Fruit fly (Drosophila melanogaster): ENCODE data around the gene CG4887.

The CG4887 gene

DNA sequence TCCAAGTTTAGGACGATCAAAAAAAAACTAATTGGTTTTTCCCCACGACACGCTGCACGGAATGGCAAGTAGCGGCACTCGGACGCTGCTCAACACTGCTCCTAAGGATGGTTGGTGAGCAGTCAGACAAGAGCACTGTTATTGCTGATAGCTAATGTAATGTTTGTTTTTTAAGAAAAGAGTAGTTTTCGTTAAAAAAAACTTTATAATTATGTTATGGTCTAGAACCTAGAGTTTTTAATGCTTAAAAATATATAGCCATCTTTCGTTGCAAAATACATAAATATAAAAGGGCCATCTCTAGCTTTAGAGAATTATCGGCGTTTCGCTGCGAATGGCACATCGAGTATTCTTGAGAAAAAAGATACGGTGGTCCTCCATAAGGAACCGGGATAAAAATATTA, at the start of gene CG4887, which contains the start of gene Charon:
CG4887 (plus strand) TSS at position 306 of the 404 bp plus-strand sequence.
Charon (minus strand) TSS at position 102 of the 404 bp plus-strand sequence.
- TF ChIP-seq psq (optimal IDR thresholded peaks at IDR 0.05): no peak
- no peak for TF ChIP-seq Myc (optimal IDR thresholded peaks at IDR 0.05)
- TF ChIP-seq insv (optimal IDR thresholded peaks at IDR 0.05): no peak
- TF ChIP-seq Sin3A (optimal IDR thresholded peaks at IDR 0.05): no peak
- no peak for TF ChIP-seq h (optimal IDR thresholded peaks at IDR 0.05)
- TF ChIP-seq ttk (optimal IDR thresholded peaks at IDR 0.05): no peak

DNA sequence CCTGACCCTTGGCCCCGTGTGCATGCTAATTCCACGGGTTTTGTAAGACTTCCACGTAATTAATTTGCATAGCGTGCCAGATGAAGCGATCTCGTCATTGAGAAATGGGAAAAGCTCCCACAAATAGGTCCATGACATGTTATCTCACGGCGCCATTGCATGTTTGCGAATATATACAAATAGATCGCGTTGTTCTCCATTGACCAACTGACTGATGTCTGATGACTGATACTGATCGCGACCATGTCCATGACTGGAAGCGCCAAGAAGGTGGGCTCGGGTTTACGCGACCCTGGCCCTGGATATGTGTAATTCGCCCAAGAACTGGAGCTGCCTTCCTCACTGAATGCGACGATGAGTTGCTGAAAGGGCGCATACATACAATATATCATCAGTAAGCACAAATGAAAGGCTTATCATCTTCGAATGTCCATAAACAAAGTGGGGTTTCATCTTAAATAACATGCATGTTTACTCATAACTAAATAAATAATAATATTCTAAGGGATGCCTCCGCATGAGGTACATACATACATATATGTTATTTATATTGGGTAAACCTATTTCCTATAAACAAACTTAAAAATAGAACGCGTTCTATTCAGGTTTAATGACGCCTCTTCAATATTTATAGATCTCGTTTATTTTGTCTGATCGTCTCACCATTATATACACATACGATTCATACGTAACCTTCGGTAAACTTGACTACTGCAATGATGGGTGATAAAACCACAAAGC, 49.6 kb upstream of the CG4887 start:
- TF ChIP-seq Myc (optimal IDR thresholded peaks at IDR 0.05) (no peak), Sin3A (optimal IDR thresholded peaks at IDR 0.05) (no peak), ttk (optimal IDR thresholded peaks at IDR 0.05) (no peak), psq (optimal IDR thresholded peaks at IDR 0.05) (no peak), insv (optimal IDR thresholded peaks at IDR 0.05) (no peak), h (optimal IDR thresholded peaks at IDR 0.05) (no peak)

DNA sequence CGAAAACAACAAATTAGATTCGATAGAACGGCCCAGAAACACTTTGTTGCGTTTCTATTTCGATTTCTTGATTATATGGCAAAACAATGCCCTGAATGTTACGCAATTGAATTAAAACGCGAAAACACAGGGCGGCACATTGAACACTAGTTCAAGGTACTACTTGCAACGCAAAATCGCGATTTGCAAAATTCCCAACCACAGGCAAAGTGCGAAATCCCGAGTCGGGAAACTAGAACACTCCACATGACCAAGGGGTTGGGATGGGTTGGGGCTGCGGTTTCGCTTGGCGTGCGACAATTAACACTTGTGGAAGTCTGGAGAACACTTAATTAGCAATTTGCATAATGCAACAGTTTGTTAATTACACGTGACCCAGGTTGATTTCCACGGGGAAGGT, 48.5 kb upstream of the CG4887 start:
- TF ChIP-seq Sin3A (optimal IDR thresholded peaks at IDR 0.05) (no peak), insv (optimal IDR thresholded peaks at IDR 0.05) (no peak), psq (optimal IDR thresholded peaks at IDR 0.05) (no peak), Myc (optimal IDR thresholded peaks at IDR 0.05) (no peak), h (optimal IDR thresholded peaks at IDR 0.05) (no peak), ttk (optimal IDR thresholded peaks at IDR 0.05) (no peak)

DNA sequence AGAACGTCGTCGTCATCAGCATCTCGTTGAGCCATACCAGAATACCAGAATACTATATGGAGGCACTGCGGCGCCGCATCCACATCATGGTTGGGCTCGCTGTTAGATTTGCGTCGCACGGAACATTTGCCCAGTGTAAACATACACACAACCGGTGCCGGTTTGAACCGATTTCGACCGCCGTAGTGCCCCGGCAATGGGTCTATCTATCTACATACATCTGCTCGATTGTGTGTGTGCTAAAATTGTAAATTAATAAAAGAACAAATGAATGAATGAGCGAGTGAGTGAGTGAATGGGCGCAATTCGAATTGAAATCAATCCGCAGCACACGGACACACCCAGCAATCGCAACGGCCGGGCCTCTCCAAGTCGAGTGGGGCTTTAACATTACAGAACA, 47.4 kb upstream of the CG4887 start:
- TF ChIP-seq ttk (optimal IDR thresholded peaks at IDR 0.05) (no peak), Myc (optimal IDR thresholded peaks at IDR 0.05) (no peak), Sin3A (optimal IDR thresholded peaks at IDR 0.05) (no peak), psq (optimal IDR thresholded peaks at IDR 0.05) (no peak)

DNA sequence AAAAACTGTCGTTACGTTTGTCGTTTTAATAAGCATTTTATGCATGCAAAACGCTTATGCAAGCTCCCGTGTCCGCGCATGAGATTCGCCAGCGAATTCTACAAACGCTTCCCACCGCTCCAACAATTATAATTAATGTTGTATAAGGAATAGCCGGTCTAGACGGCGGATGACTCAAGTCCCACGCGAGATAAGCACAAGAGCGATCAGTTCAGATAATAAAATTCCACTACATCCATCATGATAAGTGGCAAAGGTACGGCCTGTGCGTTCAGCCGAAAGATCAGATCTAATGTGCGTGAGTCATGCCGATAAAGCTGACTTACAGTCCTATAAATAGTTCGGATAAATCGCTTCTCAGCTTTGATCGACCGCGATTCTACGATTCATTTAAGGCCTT, 46.3 kb upstream of the CG4887 start:
- TF ChIP-seq Sin3A (optimal IDR thresholded peaks at IDR 0.05) (no peak), ttk (optimal IDR thresholded peaks at IDR 0.05) (no peak), Myc (optimal IDR thresholded peaks at IDR 0.05) (no peak), psq (optimal IDR thresholded peaks at IDR 0.05) (no peak), h (optimal IDR thresholded peaks at IDR 0.05) (no peak), insv (optimal IDR thresholded peaks at IDR 0.05) (no peak)

DNA sequence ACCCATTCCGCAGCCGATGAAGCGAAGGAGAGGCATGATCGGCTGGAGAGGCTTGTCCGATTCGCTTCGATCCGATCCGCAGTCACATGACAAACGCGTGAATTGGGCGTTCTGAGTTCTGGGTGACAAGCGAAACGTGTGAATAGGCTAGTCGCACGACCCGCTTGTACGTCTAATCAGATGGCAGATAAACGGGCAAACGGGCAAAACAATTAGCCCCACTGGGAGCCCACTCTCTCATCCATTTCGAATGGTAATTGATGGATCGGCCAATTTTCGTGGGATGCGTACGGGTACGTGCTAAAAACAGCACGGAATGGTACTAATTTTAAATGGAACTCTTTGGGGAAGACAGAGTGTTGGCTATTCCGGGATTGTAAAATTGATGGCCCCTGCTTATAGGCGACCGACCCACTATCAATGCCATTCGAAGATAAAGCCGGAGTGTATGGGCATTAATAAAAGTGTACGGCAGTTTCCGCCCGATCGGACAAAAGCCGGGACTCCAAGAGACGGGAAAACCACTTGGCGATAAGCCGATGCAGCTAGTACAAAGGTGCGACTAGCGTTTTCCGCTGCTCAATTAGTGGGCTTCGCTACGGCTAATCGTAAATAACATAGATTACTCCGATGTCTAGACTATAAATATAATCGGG, 45.2 kb upstream of the CG4887 start:
- TF ChIP-seq Myc (optimal IDR thresholded peaks at IDR 0.05) (no peak), Sin3A (optimal IDR thresholded peaks at IDR 0.05) (no peak), h (optimal IDR thresholded peaks at IDR 0.05) (no peak), ttk (optimal IDR thresholded peaks at IDR 0.05) (no peak)

DNA sequence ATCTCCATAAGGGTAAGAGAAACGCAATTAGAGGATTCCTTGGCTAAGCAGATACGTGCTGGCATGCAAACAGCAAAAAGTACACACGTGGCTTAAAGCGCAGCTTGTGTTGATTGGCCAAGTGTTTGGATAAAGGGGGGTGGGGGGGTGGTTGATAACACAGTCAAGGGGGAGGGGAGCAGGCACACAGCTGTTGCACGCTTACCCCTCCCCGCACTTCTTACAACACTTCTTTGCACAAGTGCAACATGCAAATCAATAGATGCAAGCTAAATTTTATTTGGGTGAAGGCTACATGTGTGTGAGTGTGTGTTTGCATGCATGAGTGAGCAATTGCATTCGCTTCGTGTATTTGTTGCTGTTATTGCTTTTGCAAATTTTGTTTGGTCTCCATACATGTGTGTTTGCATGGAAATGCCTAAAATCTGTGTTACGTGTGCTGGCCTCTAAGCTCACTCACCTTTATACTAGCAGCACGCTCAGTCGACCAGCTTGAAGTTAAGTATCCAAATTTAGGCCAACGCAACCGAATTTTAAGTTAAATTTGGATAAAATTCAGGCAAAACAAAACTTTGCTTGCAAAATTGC, 44.4 kb upstream of the CG4887 start:
- TF ChIP-seq h (optimal IDR thresholded peaks at IDR 0.05): no peak
- TF ChIP-seq Myc (optimal IDR thresholded peaks at IDR 0.05): no peak
- no peak for TF ChIP-seq Sin3A (optimal IDR thresholded peaks at IDR 0.05)
- TF ChIP-seq psq (optimal IDR thresholded peaks at IDR 0.05): no peak
- no peak for TF ChIP-seq ttk (optimal IDR thresholded peaks at IDR 0.05)
- no peak for TF ChIP-seq insv (optimal IDR thresholded peaks at IDR 0.05)

DNA sequence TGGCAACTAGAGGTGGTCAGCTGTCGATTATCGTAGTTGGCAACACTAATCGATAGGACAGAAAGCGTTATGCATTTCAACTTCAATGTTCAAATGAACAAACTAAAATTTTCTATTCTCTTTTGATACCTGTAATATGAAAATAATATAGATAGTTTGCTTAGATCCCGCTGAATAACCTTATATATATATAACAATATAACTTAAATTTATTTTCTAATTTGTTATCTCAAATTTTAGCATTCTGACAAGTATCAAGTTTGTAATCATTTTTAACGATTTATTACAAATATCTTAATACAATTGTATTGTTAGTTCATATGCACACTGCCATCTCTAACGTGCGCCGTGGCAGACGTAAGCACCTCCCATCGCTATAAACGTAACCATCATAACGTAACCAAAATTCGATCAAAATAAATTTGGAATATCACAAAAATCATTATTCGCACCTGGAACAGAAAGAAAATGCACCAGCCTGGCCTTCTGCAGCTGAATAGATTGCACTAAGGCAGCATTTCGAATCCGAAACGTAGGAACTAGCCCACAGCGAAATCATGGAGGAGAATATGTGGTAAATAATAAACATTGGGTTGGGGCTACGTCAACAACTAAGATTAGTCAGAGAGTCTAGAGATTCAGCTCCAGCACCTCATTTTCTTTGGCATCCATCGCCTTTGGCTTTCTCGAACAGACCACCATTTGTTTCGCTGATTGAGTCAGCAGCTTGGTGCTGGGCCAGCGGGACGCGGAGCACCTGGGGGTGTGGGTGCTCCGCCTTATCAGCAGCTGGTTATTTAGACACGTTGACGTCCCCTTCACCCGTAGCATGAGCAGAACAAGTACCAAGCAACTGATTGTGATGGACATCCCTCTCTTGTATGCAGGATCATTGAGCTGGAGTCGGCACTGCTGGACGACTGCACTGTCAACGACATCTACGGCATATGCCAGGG, 43.6 kb upstream of the CG4887 start, which contains the start of the genes Pino and TBC1D23:
Pino (minus strand) TSS at position 22 of the 956 bp plus-strand sequence.
TBC1D23 (plus strand) TSS at position 385 of the 956 bp plus-strand sequence.
- TF ChIP-seq ttk (optimal IDR thresholded peaks at IDR 0.05) (no peak), psq (optimal IDR thresholded peaks at IDR 0.05) (no peak), Sin3A (optimal IDR thresholded peaks at IDR 0.05) (no peak), Myc (optimal IDR thresholded peaks at IDR 0.05) (no peak), insv (optimal IDR thresholded peaks at IDR 0.05) (no peak), h (optimal IDR thresholded peaks at IDR 0.05) (no peak)

DNA sequence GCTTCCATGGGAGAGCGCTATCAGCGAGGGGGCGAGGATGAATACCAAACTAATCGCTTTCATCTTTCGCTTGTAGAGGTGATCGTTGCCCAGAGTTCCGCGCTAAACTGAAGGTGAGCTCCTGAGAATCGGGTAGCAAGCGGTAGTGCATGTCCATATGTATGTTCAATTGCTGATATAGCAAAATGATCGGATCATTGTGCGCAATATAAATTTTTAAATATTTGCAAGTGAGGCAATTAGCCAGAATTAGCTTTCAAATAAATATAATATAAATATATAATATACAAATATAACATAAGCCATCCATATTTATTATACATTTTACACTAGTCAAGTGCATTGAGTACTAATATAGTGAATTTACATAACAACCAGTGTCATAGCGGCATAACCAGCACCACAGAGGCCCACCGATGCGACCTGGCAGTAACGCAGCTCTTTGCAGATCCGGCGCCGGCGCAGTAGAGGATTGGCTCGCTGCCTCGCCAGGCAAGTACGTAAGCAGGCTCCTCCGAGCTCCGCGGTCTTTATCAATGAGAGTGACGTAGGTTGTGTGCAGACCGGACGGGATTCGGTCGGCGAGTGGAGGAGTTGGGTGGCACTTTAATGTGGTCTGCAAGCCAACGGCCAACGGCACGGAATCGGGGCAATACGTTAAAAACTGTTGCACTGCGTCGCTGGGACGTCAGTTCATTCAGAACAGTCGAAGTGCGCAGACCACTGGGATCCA, 38.6 kb upstream of the CG4887 start, which contains the start of the genes Iris and CG4577:
Iris (minus strand) TSS at position 88 of the 733 bp plus-strand sequence.
CG4577 (plus strand) TSS at position 683 of the 733 bp plus-strand sequence.
- no peak for TF ChIP-seq insv (optimal IDR thresholded peaks at IDR 0.05)
- TF ChIP-seq h (optimal IDR thresholded peaks at IDR 0.05): no peak
- TF ChIP-seq Myc (optimal IDR thresholded peaks at IDR 0.05): no peak
- no peak for TF ChIP-seq ttk (optimal IDR thresholded peaks at IDR 0.05)
- TF ChIP-seq Sin3A (optimal IDR thresholded peaks at IDR 0.05): no peak
- TF ChIP-seq psq (optimal IDR thresholded peaks at IDR 0.05): no peak

DNA sequence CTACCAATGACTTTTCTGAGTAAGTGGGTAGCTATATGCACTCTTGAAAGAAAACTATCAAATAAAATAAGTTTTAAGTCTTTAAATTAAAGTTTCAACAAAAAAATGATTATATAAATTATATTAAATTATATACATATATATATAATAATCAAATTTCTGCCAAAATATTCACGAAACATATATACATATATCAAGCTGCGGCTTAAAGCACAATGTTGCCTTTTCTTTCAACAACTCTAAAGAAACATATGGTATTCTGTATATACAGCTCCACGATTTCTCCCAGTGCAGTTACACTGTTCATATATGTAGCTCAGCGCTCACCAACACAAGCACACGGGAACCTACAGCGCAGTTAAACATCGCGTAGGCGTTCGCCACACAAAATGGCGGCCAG, 37.3 kb upstream of the CG4887 start:
- TF ChIP-seq h (optimal IDR thresholded peaks at IDR 0.05): no peak
- no peak for TF ChIP-seq Sin3A (optimal IDR thresholded peaks at IDR 0.05)
- TF ChIP-seq Myc (optimal IDR thresholded peaks at IDR 0.05): no peak
- no peak for TF ChIP-seq psq (optimal IDR thresholded peaks at IDR 0.05)
- TF ChIP-seq insv (optimal IDR thresholded peaks at IDR 0.05): no peak
- no peak for TF ChIP-seq ttk (optimal IDR thresholded peaks at IDR 0.05)

All from Kc167 (cell line).